Fruit fly (Drosophila melanogaster): ENCODE measurements around the gene JMJD7.

DNA sequence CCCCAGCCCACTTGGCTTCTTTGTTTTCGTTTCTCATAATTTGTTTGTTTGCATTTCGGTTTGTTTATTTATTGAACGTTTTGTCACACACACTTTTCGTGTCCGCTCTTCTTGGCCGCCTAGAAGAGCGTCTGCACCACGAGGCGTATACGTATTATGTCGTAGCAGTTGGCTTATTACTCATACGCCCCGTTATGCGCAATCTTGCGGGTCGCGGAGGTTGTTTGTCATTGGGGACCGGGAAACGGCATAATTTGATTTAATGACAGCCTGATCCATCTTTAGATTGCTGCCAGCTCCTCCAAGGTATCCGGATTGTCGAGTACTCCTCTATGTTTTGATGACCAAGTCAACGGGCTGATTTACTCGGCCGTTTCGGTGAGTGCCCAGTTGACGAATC, 29.9 kb downstream of the JMJD7 start:
- no peak for TF ChIP-seq CG8478 (optimal IDR thresholded peaks at IDR 0.05)
- TF ChIP-seq CTCF (optimal IDR thresholded peaks at IDR 0.05): no peak
